Fruit fly (Drosophila melanogaster) whole organism, embryonic: ENCODE data around the gene CG42716.
A peak's percentile ranks its signal among the peaks of the same experiment; 100 is the strongest.

ENCODE experiments used
- BtbVII ChIP-seq: fragments of 200-800 bp; sonication (Bioruptor generic); optimal IDR thresholded peaks from 3 replicates; lab custom pipeline; 2017; ENCODE audit warnings: missing biosample characterization, mild to moderate bottlenecking, missing genetic modification characterization
- CG10366 ChIP-seq: fragments of 200-800 bp; sonication (Bioruptor generic); IDR thresholded peaks from 2 replicates; pipeline ENCODE4 v1.3.6; 2022; ENCODE audit warnings: missing biosample characterization, missing genetic modification characterization
- CG10543 ChIP-seq: fragments of 200-800 bp; sonication (Bioruptor generic); optimal IDR thresholded peaks from 3 replicates; lab custom pipeline; 2017; ENCODE audit warnings: missing biosample characterization, mild to moderate bottlenecking, missing genetic modification characterization, moderate library complexity
- CG11247 ChIP-seq: fragments of 200-800 bp; sonication (Bioruptor generic); IDR thresholded peaks from 2 replicates; pipeline ENCODE4 v1.3.6; 2022; ENCODE audit warnings: missing biosample characterization, missing genetic modification characterization
- CG12744 ChIP-seq: fragments of 200-800 bp; sonication (Bioruptor generic); optimal IDR thresholded peaks from 2 replicates; lab custom pipeline; 2016; ENCODE audit warnings: missing biosample characterization, missing genetic modification characterization
- CG13123 ChIP-seq: fragments of 200-800 bp; sonication (Bioruptor generic); optimal IDR thresholded peaks from 2 replicates; lab custom pipeline; 2016; ENCODE audit warnings: missing biosample characterization, missing genetic modification characterization
- CG13624 ChIP-seq: fragments of 200-800 bp; sonication (Bioruptor generic); optimal IDR thresholded peaks from 2 replicates; lab custom pipeline; 2016; ENCODE audit warnings: missing biosample characterization, missing genetic modification characterization
- CG14050 ChIP-seq: fragments of 200-800 bp; sonication (Bioruptor generic); IDR thresholded peaks from 3 replicates; pipeline ENCODE4 v1.3.6; 2022; ENCODE audit warnings: missing biosample characterization, missing genetic modification characterization
- CG15269 ChIP-seq: fragments of 200-800 bp; sonication (Bioruptor generic); optimal IDR thresholded peaks from 2 replicates; lab custom pipeline; 2018; ENCODE audit warnings: missing biosample characterization, mild to moderate bottlenecking, missing genetic modification characterization, moderate library complexity
- CG15696 ChIP-seq: fragments of 200-800 bp; sonication (Bioruptor generic); optimal IDR thresholded peaks from 2 replicates; lab custom pipeline; 2019; ENCODE audit warnings: missing biosample characterization, mild to moderate bottlenecking, missing genetic modification characterization, moderate library complexity
- CG18599 ChIP-seq: fragments of 200-800 bp; sonication (Bioruptor generic); optimal IDR thresholded peaks from 3 replicates; lab custom pipeline; 2017; ENCODE audit warnings: missing biosample characterization, missing genetic modification characterization, mild to moderate bottlenecking, moderate library complexity, missing genetic modification reagents
- CG2120 ChIP-seq: fragments of 200-800 bp; sonication (Bioruptor generic); optimal IDR thresholded peaks from 3 replicates; lab custom pipeline; 2016; ENCODE audit warnings: missing biosample characterization, missing genetic modification characterization
- CG31388 ChIP-seq: fragments of 200-800 bp; sonication (Bioruptor generic); optimal IDR thresholded peaks from 2 replicates; lab custom pipeline; 2016; ENCODE audit warnings: missing biosample characterization, missing genetic modification characterization
- CG3407 ChIP-seq: fragments of 200-800 bp; sonication (Bioruptor generic); optimal IDR thresholded peaks from 2 replicates; lab custom pipeline; 2018; ENCODE audit warnings: missing biosample characterization, mild to moderate bottlenecking, missing genetic modification characterization
- CG34376 ChIP-seq: fragments of 200-800 bp; sonication (Bioruptor generic); optimal IDR thresholded peaks from 2 replicates; lab custom pipeline; 2018; ENCODE audit warnings: missing biosample characterization, mild to moderate bottlenecking, missing genetic modification characterization
- CG6683 ChIP-seq: fragments of 200-800 bp; sonication (Bioruptor generic); optimal IDR thresholded peaks from 2 replicates; lab custom pipeline; 2017; ENCODE audit warnings: missing biosample characterization, mild to moderate bottlenecking, missing genetic modification characterization, missing genetic modification reagents
- CG7987 ChIP-seq: fragments of 200-800 bp; sonication (Bioruptor generic); optimal IDR thresholded peaks from 2 replicates; lab custom pipeline; 2018; ENCODE audit warnings: missing biosample characterization, mild to moderate bottlenecking, missing genetic modification characterization, moderate library complexity
- CG8388 ChIP-seq: fragments of 200-800 bp; sonication (Bioruptor generic); optimal IDR thresholded peaks from 2 replicates; lab custom pipeline; 2019; ENCODE audit warnings: missing biosample characterization, mild to moderate bottlenecking, missing genetic modification characterization, moderate library complexity
- CG8924 ChIP-seq: fragments of 200-800 bp; optimal IDR thresholded peaks from 3 replicates; lab custom pipeline; 2019; ENCODE audit warnings: missing biosample characterization, mild to moderate bottlenecking, missing genetic modification characterization, moderate library complexity
- CG9215 ChIP-seq: fragments of 200-800 bp; sonication (Bioruptor generic); IDR thresholded peaks from 2 replicates; pipeline ENCODE4 v1.3.6; 2022; ENCODE audit warnings: missing biosample characterization, missing genetic modification characterization
- CG9817 ChIP-seq: fragments of 200-800 bp; sonication (Bioruptor generic); optimal IDR thresholded peaks from 2 replicates; lab custom pipeline; 2018; ENCODE audit warnings: missing biosample characterization, mild to moderate bottlenecking, missing genetic modification characterization, moderate library complexity
- CoRest ChIP-seq: fragments of 200-800 bp; sonication (Bioruptor generic); optimal IDR thresholded peaks from 3 replicates; lab custom pipeline; 2018; ENCODE audit warnings: missing biosample characterization, mild to moderate bottlenecking, missing genetic modification characterization, moderate library complexity
- D ChIP-seq, 2 experiments: fragments of 200-800 bp in 1 of 2; fragments of >200 bp in 1 of 2; sonication (Bioruptor generic) in 1 of 2; optimal IDR thresholded peaks; 2 replicates in 1 of 2; 3 replicates in 1 of 2; lab custom pipeline; 2017; ENCODE audit warnings: mild to moderate bottlenecking in 1 of 2, missing biosample characterization in 1 of 2, missing genetic modification characterization in 1 of 2, missing genetic modification reagents in 1 of 2
- Dek ChIP-seq: fragments of 200-800 bp; sonication (Bioruptor generic); optimal IDR thresholded peaks from 3 replicates; lab custom pipeline; 2019; ENCODE audit warnings: missing biosample characterization, mild to moderate bottlenecking, missing genetic modification characterization, moderate library complexity
- Dref ChIP-seq: fragments of 200-800 bp; sonication (Bioruptor generic); IDR thresholded peaks from 2 replicates; pipeline ENCODE4 v1.3.6; 2022; ENCODE audit warnings: missing biosample characterization, missing genetic modification characterization
- Eip74EF ChIP-seq, 2 experiments: fragments of 200-800 bp in 1 of 2; fragments of >200 bp in 1 of 2; sonication (Bioruptor generic) in 1 of 2; optimal IDR thresholded peaks; 2 replicates each; lab custom pipeline; 2017 to 2019; ENCODE audit warnings: missing biosample characterization in 2 of 2, missing genetic modification characterization in 2 of 2, mild to moderate bottlenecking in 1 of 2, moderate library complexity in 1 of 2
- Ets65A ChIP-seq: fragments of 200-800 bp; sonication (Bioruptor generic); peaks from one replicate; lab custom pipeline; 2016; ENCODE audit warnings: missing biosample characterization, missing genetic modification characterization
- GATAe ChIP-seq: fragments of 200-800 bp; sonication (Bioruptor generic); conservative IDR thresholded peaks from 2 replicates; pipeline ENCODE4 v1.3.6; 2022; ENCODE audit warnings: missing biosample characterization, missing genetic modification characterization
- HLHmδ ChIP-seq: fragments of 200-800 bp; sonication (Bioruptor generic); optimal IDR thresholded peaks from 2 replicates; lab custom pipeline; 2018; ENCODE audit warnings: missing biosample characterization, mild to moderate bottlenecking, missing genetic modification characterization, moderate library complexity
- HmgD ChIP-seq: fragments of 200-800 bp; sonication (Bioruptor generic); optimal IDR thresholded peaks from 3 replicates; lab custom pipeline; 2016; ENCODE audit warnings: missing biosample characterization, missing genetic modification characterization
- Med ChIP-seq: fragments of 200-800 bp; sonication (Bioruptor generic); peaks from one replicate; lab custom pipeline; 2016; ENCODE audit warnings: missing biosample characterization, missing genetic modification characterization, mild to moderate bottlenecking, inconsistent platforms, moderate library complexity
- Meics ChIP-seq: fragments of 200-800 bp; sonication (Bioruptor generic); optimal IDR thresholded peaks from 2 replicates; lab custom pipeline; 2017; ENCODE audit warnings: missing biosample characterization, mild to moderate bottlenecking, missing genetic modification characterization
- NC2β ChIP-seq: fragments of 200-800 bp; sonication (Bioruptor generic); optimal IDR thresholded peaks from 2 replicates; lab custom pipeline; 2016; ENCODE audit warnings: missing biosample characterization, missing genetic modification characterization
- NFAT ChIP-seq: fragments of 200-800 bp; sonication (Bioruptor generic); IDR thresholded peaks from 2 replicates; pipeline ENCODE4 v1.3.6; 2022; ENCODE audit warnings: missing biosample characterization, missing genetic modification characterization
- Ptx1 ChIP-seq: fragments of 200-800 bp; sonication (Bioruptor generic); IDR thresholded peaks from 2 replicates; pipeline ENCODE4 v1.3.6; 2022; ENCODE audit warnings: missing biosample characterization, missing genetic modification characterization
- ash1 ChIP-seq: fragments of 200-800 bp; sonication (Bioruptor generic); optimal IDR thresholded peaks from 2 replicates; lab custom pipeline; 2018; ENCODE audit warnings: missing biosample characterization, mild to moderate bottlenecking, missing genetic modification characterization
- chif ChIP-seq, 2 experiments: fragments of 200-800 bp; sonication (Bioruptor generic); optimal IDR thresholded peaks; 3 replicates each; lab custom pipeline; 2016; ENCODE audit warnings: missing biosample characterization in 2 of 2, missing genetic modification characterization in 2 of 2
- cwo ChIP-seq: fragments of 200-800 bp; sonication (Bioruptor generic); optimal IDR thresholded peaks from 3 replicates; lab custom pipeline; 2017; ENCODE audit warnings: missing biosample characterization, missing genetic modification characterization, mild to moderate bottlenecking, moderate library complexity, missing genetic modification reagents
- fu2 ChIP-seq: fragments of 200-800 bp; sonication (Bioruptor generic); optimal IDR thresholded peaks from 2 replicates; lab custom pipeline; 2016; ENCODE audit warnings: missing biosample characterization, missing genetic modification characterization
- inv ChIP-seq: fragments of 200-800 bp; sonication (Bioruptor generic); IDR thresholded peaks from 2 replicates; pipeline ENCODE4 v1.3.6; 2022; ENCODE audit warnings: missing biosample characterization, missing genetic modification characterization; ENCODE audit not compliant: partially characterized antibody
- mirr ChIP-seq: fragments of 200-800 bp; sonication (Bioruptor generic); optimal IDR thresholded peaks from 3 replicates; lab custom pipeline; 2018; ENCODE audit warnings: missing biosample characterization, mild to moderate bottlenecking, missing genetic modification characterization
- org-1 ChIP-seq: fragments of 200-800 bp; sonication (Bioruptor generic); optimal IDR thresholded peaks from 2 replicates; lab custom pipeline; 2017; ENCODE audit warnings: missing biosample characterization, missing genetic modification characterization
- seq ChIP-seq: fragments of 200-800 bp; sonication (Bioruptor generic); IDR thresholded peaks from 2 replicates; pipeline ENCODE4 v1.3.6; 2022; ENCODE audit warnings: missing biosample characterization, missing genetic modification characterization
- shn ChIP-seq: fragments of 200-800 bp; sonication (Bioruptor generic); optimal IDR thresholded peaks from 3 replicates; lab custom pipeline; 2016; ENCODE audit warnings: missing biosample characterization, missing genetic modification characterization
- slou ChIP-seq: fragments of 200-800 bp; sonication (Bioruptor generic); optimal IDR thresholded peaks from 3 replicates; lab custom pipeline; 2016; ENCODE audit warnings: missing biosample characterization, missing genetic modification characterization
- stc ChIP-seq: fragments of 200-800 bp; sonication (Bioruptor generic); IDR thresholded peaks from 2 replicates; pipeline ENCODE4 v1.3.6; 2022; ENCODE audit warnings: missing biosample characterization, missing genetic modification characterization
- tx ChIP-seq: fragments of 200-800 bp; sonication (Bioruptor generic); optimal IDR thresholded peaks from 2 replicates; lab custom pipeline; 2016; ENCODE audit warnings: missing biosample characterization, missing genetic modification characterization
- yki ChIP-seq: fragments of >200 bp; optimal IDR thresholded peaks from 3 replicates; lab custom pipeline; 2018
- zfh2 ChIP-seq: fragments of 200-800 bp; sonication (Bioruptor generic); optimal IDR thresholded peaks from 2 replicates; lab custom pipeline; 2016; ENCODE audit warnings: missing biosample characterization, missing genetic modification characterization

The CG42716 gene

DNA sequence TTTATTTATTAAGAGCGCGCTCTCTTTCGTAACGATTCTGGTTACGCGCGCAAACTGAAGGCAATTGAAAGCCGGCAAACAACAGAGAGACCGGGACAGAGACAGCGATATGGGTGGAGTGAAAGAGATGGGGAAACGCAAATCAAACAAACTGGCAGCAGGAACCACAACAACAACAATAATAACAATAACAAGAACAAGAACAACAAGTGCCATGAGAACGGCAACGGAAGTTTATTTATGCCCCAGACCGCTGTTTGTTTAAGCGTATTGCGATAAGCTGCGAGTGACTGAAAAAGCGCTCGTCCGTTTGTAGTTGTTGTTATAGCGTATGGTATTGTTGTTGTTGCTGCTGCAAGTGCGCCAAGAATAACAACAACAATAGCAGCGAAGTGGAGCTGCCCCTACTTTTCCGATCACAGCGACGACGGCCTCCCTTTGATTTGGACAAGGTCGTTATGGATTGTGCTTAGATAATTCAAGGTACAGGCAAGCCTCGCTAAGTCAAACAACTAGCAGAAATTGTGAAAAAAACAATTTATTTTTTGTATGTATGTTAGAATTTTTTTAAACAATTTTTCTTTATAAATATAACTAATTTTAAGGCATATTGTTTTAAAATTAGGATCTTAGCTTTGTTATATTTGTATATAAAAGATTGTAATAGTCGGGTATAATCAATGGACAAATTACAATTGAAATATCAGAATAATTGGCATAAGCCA is 7.4 kb upstream of the CG42716 start (continued):
- TF ChIP-seq shn (GFP tag; lab: Kevin White, UChicago) (peak; percentile 56), org-1 (GFP tag; lab: Kevin White, UChicago) (peak; percentile 69), CG2120 (GFP tag; lab: Kevin White, UChicago) (peak; percentile 23), yki (lab: Kevin White, UChicago) (no peak), Ets65A (peak; percentile 78), CG10366 (no peak; the same call in 1 of the 2 replicates), chif (GFP tag; optimal IDR thresholded peaks at IDR 0.05; lab: Kevin White, UChicago) (peak; percentile 30 to 54), CG14050 (GFP tag; lab: Robert Waterston, UW) (peak; percentile 32; the same call in 1 of the 3 replicates), HLHmδ (peak; percentile 87), CG7987 (peak; percentile 66), fu2 (GFP tag; lab: Kevin White, UChicago) (no peak), zfh2 (GFP tag; lab: Kevin White, UChicago) (no peak), CG10543 (peak; percentile 87), tx (GFP tag; lab: Kevin White, UChicago) (no peak), CG8924 (peak; percentile 54), Med (GFP tag; lab: Kevin White, UChicago) (peak; percentile 96), CoRest (tag; lab: Kevin White, UChicago) (peak; percentile 11), stc (GFP tag; lab: Robert Waterston, UW) (peak; percentile 50; the same call in 1 of the 2 replicates), CG31388 (GFP tag; lab: Kevin White, UChicago) (no peak), ash1 (GFP tag; lab: Kevin White, UChicago) (no peak), inv (GFP tag; lab: Robert Waterston, UW) (no peak), CG13624 (GFP tag; lab: Kevin White, UChicago) (no peak), CG6683 (GFP tag; lab: Kevin White, UChicago) (peak; percentile 45), CG15696 (tag; lab: Kevin White, UChicago) (peak; percentile 69), BtbVII (peak; percentile 65), CG9817 (no peak), seq (GFP tag; lab: Robert Waterston, UW) (peak; percentile 48; the same call in 1 of the 2 replicates), CG18599 (GFP tag; lab: Kevin White, UChicago) (peak; percentile 60), CG15269 (peak; percentile 5), CG3407 (peak; percentile 76), D (optimal IDR thresholded peaks at IDR 0.05; lab: Kevin White, UChicago) (no peak), D (GFP tag; optimal IDR thresholded peaks at IDR 0.05; lab: Kevin White, UChicago) (peak; percentile 66), CG8388 (GFP tag; lab: Kevin White, UChicago) (no peak), Dek (tag; lab: Kevin White, UChicago) (no peak), CG12744 (GFP tag; lab: Kevin White, UChicago) (peak; percentile 67), Eip74EF (GFP tag; optimal IDR thresholded peaks at IDR 0.05; lab: Kevin White, UChicago) (peak in 1 of 2 experiments; percentile 67), CG13123 (GFP tag; lab: Kevin White, UChicago) (peak; percentile 20), CG11247 (GFP tag; lab: Robert Waterston, UW) (peak; percentile 69; the same call in 1 of the 2 replicates), cwo (peak; percentile 47), Dref (GFP tag; lab: Robert Waterston, UW) (no peak), Meics (GFP tag; lab: Kevin White, UChicago) (peak; percentile 10), NFAT (0 out of 2 replicates have a peak, but pooled peaks have one; percentile 14), slou (peak; percentile 26), HmgD (GFP tag; lab: Kevin White, UChicago) (peak; percentile 38), NC2β (peak; percentile 72), GATAe (no peak), CG9215 (GFP tag; lab: Robert Waterston, UW) (no peak), mirr (GFP tag; lab: Kevin White, UChicago) (peak; percentile 80), Ptx1 (GFP tag; lab: Robert Waterston, UW) (0 out of 2 replicates have a peak, but pooled peaks have one; percentile 31), CG34376 (GFP tag; lab: Kevin White, UChicago) (peak; percentile 64)
